Worm (Caenorhabditis elegans): ENCODE data around the gene fbxa-183.

DNA sequence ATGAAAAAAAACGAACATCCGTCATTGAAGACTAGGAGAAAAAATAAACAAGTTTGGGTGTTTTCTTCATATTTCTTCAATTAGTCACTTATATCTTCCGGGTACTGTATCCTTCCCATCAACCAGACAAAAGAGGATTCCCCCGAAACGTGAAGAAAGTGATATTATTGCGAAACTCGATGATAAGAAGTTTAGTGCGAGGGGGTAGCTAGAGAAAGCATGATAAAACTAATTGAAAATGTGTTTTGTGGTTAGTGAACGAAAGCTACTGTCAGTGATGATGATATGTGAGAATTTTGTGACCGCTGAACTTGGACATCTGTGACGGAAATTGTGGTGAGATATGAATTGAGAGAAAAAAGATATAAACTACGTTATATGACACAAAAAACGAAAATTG lies 40.4 kb upstream of the fbxa-183 start:
- no peak for TF ChIP-seq unc-39 (tag; optimal IDR thresholded peaks at IDR 0.05)
- TF ChIP-seq lsy-2 (tag; optimal IDR thresholded peaks at IDR 0.05): no peak
